Worm (Caenorhabditis elegans) whole organism, midembryonic: ENCODE results near the gene C31B8.12.

ENCODE experiments used
- T22C8.4 ChIP-seq: fragments of 200-800 bp; sonication (Bioruptor generic); IDR thresholded peaks from 2 replicates; pipeline ENCODE4 v1.3.6; 2022; ENCODE audit warnings: missing genetic modification characterization, missing compliant biosample characterization
- ztf-29 ChIP-seq: fragments of 200-800 bp; sonication (Bioruptor generic); IDR thresholded peaks from 2 replicates; pipeline ENCODE4 v1.3.6; 2022; ENCODE audit warnings: missing genetic modification reagents, missing genetic modification characterization, missing compliant biosample characterization

ce11 chrV:2891927-2892326 is 35.5 kb downstream of the C31B8.12 start, which contains the start of gene F37B4.15:
- TF ChIP-seq ztf-29 (GFP tag; lab: Robert Waterston, UW), result no peak
- no peak for TF ChIP-seq T22C8.4 (GFP tag; lab: Robert Waterston, UW)
